Fruit fly (Drosophila melanogaster) whole organism, embryonic: ENCODE data around the gene msd1.

ENCODE experiments used
- Atf6 ChIP-seq: fragments of 200-800 bp; sonication (Bioruptor generic); IDR thresholded peaks from 2 replicates; pipeline ENCODE4 v1.3.6; 2022; ENCODE audit warnings: missing biosample characterization, missing genetic modification characterization
- BtbVII ChIP-seq: fragments of 200-800 bp; sonication (Bioruptor generic); optimal IDR thresholded peaks from 3 replicates; lab custom pipeline; 2017; ENCODE audit warnings: missing biosample characterization, mild to moderate bottlenecking, missing genetic modification characterization
- CG11247 ChIP-seq: fragments of 200-800 bp; sonication (Bioruptor generic); IDR thresholded peaks from 2 replicates; pipeline ENCODE4 v1.3.6; 2022; ENCODE audit warnings: missing biosample characterization, missing genetic modification characterization
- CG12659 ChIP-seq: fragments of 200-800 bp; sonication (Bioruptor generic); optimal IDR thresholded peaks from 3 replicates; lab custom pipeline; 2017; ENCODE audit warnings: mild to moderate bottlenecking, missing biosample characterization, missing genetic modification reagents, missing genetic modification characterization
- CG13424 ChIP-seq: fragments of 200-800 bp; sonication (Bioruptor generic); optimal IDR thresholded peaks from 2 replicates; lab custom pipeline; 2019; ENCODE audit warnings: missing biosample characterization, mild to moderate bottlenecking, missing genetic modification characterization, moderate library complexity
- CG13775 ChIP-seq: fragments of 200-800 bp; sonication (Bioruptor generic); optimal IDR thresholded peaks from 3 replicates; lab custom pipeline; 2017; ENCODE audit warnings: missing biosample characterization, mild to moderate bottlenecking, missing genetic modification characterization
- CG14050 ChIP-seq: fragments of 200-800 bp; sonication (Bioruptor generic); IDR thresholded peaks from 3 replicates; pipeline ENCODE4 v1.3.6; 2022; ENCODE audit warnings: missing biosample characterization, missing genetic modification characterization
- CG1603 ChIP-seq: fragments of 200-800 bp; sonication (Bioruptor generic); optimal IDR thresholded peaks from 2 replicates; lab custom pipeline; 2019; ENCODE audit warnings: missing biosample characterization, mild to moderate bottlenecking, missing genetic modification characterization, moderate library complexity
- CG1792 ChIP-seq: fragments of 200-800 bp; sonication (Bioruptor generic); optimal IDR thresholded peaks from 2 replicates; lab custom pipeline; 2016; ENCODE audit warnings: missing biosample characterization, missing genetic modification characterization
- CG1832 ChIP-seq: fragments of 200-800 bp; sonication (Bioruptor generic); optimal IDR thresholded peaks from 2 replicates; lab custom pipeline; 2017; ENCODE audit warnings: missing biosample characterization, mild to moderate bottlenecking, missing genetic modification characterization, inconsistent platforms
- CG18599 ChIP-seq: fragments of 200-800 bp; sonication (Bioruptor generic); optimal IDR thresholded peaks from 3 replicates; lab custom pipeline; 2017; ENCODE audit warnings: missing biosample characterization, missing genetic modification characterization, mild to moderate bottlenecking, moderate library complexity, missing genetic modification reagents
- CG2875 ChIP-seq: fragments of 200-800 bp; sonication (Bioruptor generic); optimal IDR thresholded peaks from 2 replicates; lab custom pipeline; 2017; ENCODE audit warnings: missing biosample characterization, mild to moderate bottlenecking, missing genetic modification characterization, missing genetic modification reagents
- CG3995 ChIP-seq: fragments of 200-800 bp; sonication (Bioruptor generic); optimal IDR thresholded peaks from 3 replicates; lab custom pipeline; 2016; ENCODE audit warnings: missing biosample characterization, missing genetic modification characterization
- CG4360 ChIP-seq: fragments of 200-800 bp; sonication (Bioruptor generic); IDR thresholded peaks from 2 replicates; pipeline ENCODE4 v1.3.6; 2022; ENCODE audit warnings: missing biosample characterization, missing genetic modification characterization
- CG8290 ChIP-seq, 3 experiments: fragments of 200-800 bp; sonication (Bioruptor generic); optimal IDR thresholded peaks; 2 replicates each; lab custom pipeline; 2016 to 2019; ENCODE audit warnings: missing biosample characterization in 3 of 3, missing genetic modification characterization in 3 of 3, mild to moderate bottlenecking in 2 of 3, moderate library complexity in 1 of 3
- CG8359 ChIP-seq: fragments of 200-800 bp; sonication (Bioruptor generic); optimal IDR thresholded peaks from 2 replicates; lab custom pipeline; 2017; ENCODE audit warnings: missing biosample characterization, mild to moderate bottlenecking, missing genetic modification characterization, borderline replicate concordance
- CG8388 ChIP-seq: fragments of 200-800 bp; sonication (Bioruptor generic); optimal IDR thresholded peaks from 2 replicates; lab custom pipeline; 2019; ENCODE audit warnings: missing biosample characterization, mild to moderate bottlenecking, missing genetic modification characterization, moderate library complexity
- CG8924 ChIP-seq: fragments of 200-800 bp; optimal IDR thresholded peaks from 3 replicates; lab custom pipeline; 2019; ENCODE audit warnings: missing biosample characterization, mild to moderate bottlenecking, missing genetic modification characterization, moderate library complexity
- CG9609 ChIP-seq: fragments of 200-800 bp; sonication (Bioruptor generic); optimal IDR thresholded peaks from 3 replicates; lab custom pipeline; 2016; ENCODE audit warnings: missing biosample characterization, missing genetic modification characterization
- CG9727 ChIP-seq: fragments of 200-800 bp; sonication (Bioruptor generic); optimal IDR thresholded peaks from 3 replicates; lab custom pipeline; 2017; ENCODE audit warnings: missing biosample characterization, mild to moderate bottlenecking, missing genetic modification characterization
- CkIIα-i1 ChIP-seq: fragments of 200-800 bp; sonication (Bioruptor generic); IDR thresholded peaks from 2 replicates; pipeline ENCODE4 v1.3.6; 2022; ENCODE audit warnings: missing biosample characterization, missing genetic modification characterization
- CoRest ChIP-seq: fragments of 200-800 bp; sonication (Bioruptor generic); optimal IDR thresholded peaks from 3 replicates; lab custom pipeline; 2018; ENCODE audit warnings: missing biosample characterization, mild to moderate bottlenecking, missing genetic modification characterization, moderate library complexity
- Dp ChIP-seq: fragments of 200-800 bp; sonication (Bioruptor generic); optimal IDR thresholded peaks from 2 replicates; lab custom pipeline; 2018; ENCODE audit warnings: missing biosample characterization, mild to moderate bottlenecking, missing genetic modification characterization, moderate library complexity
- Ets65A ChIP-seq: fragments of 200-800 bp; sonication (Bioruptor generic); peaks from one replicate; lab custom pipeline; 2016; ENCODE audit warnings: missing biosample characterization, missing genetic modification characterization
- H15 ChIP-seq: fragments of 200-800 bp; sonication (Bioruptor generic); IDR thresholded peaks from 3 replicates; pipeline ENCODE4 v1.3.6; 2022; ENCODE audit warnings: missing biosample characterization, missing genetic modification characterization
- Hmr ChIP-seq: fragments of 200-800 bp; sonication (Bioruptor generic); optimal IDR thresholded peaks from 3 replicates; lab custom pipeline; 2017; ENCODE audit warnings: mild to moderate bottlenecking, missing biosample characterization, missing genetic modification reagents, missing genetic modification characterization
- Hr3 ChIP-seq: fragments of 200-800 bp; sonication (Bioruptor generic); optimal IDR thresholded peaks from 3 replicates; lab custom pipeline; 2016; ENCODE audit warnings: missing biosample characterization, missing genetic modification characterization
- Max ChIP-seq: fragments of 200-800 bp; sonication (Bioruptor generic); optimal IDR thresholded peaks from 2 replicates; lab custom pipeline; 2016; ENCODE audit warnings: missing biosample characterization, mild to moderate bottlenecking, missing genetic modification characterization
- Med ChIP-seq: fragments of 200-800 bp; sonication (Bioruptor generic); peaks from one replicate; lab custom pipeline; 2016; ENCODE audit warnings: missing biosample characterization, missing genetic modification characterization, mild to moderate bottlenecking, inconsistent platforms, moderate library complexity
- Myb ChIP-seq: fragments of 200-800 bp; sonication (Bioruptor generic); optimal IDR thresholded peaks from 2 replicates; lab custom pipeline; 2016; ENCODE audit warnings: missing biosample characterization, missing genetic modification characterization
- Oli ChIP-seq: fragments of 200-800 bp; sonication (Bioruptor generic); optimal IDR thresholded peaks from 2 replicates; lab custom pipeline; 2018; ENCODE audit warnings: missing biosample characterization, mild to moderate bottlenecking, missing genetic modification characterization, moderate library complexity
- aop ChIP-seq: fragments of 200-800 bp; sonication (Bioruptor generic); IDR thresholded peaks from 2 replicates; pipeline ENCODE4 v1.3.6; 2022; ENCODE audit warnings: missing biosample characterization, missing genetic modification characterization
- ara ChIP-seq: fragments of 200-800 bp; sonication (Bioruptor generic); IDR thresholded peaks from 2 replicates; pipeline ENCODE4 v1.3.6; 2022; ENCODE audit warnings: missing biosample characterization, missing genetic modification characterization
- ash1 ChIP-seq: fragments of 200-800 bp; sonication (Bioruptor generic); optimal IDR thresholded peaks from 2 replicates; lab custom pipeline; 2018; ENCODE audit warnings: missing biosample characterization, mild to moderate bottlenecking, missing genetic modification characterization
- dati ChIP-seq: fragments of 200-800 bp; sonication (Bioruptor generic); IDR thresholded peaks from 2 replicates; pipeline ENCODE4 v1.3.6; 2022; ENCODE audit warnings: missing biosample characterization, missing genetic modification characterization
- disco-r ChIP-seq: fragments of 200-800 bp; sonication (Bioruptor generic); optimal IDR thresholded peaks from 2 replicates; lab custom pipeline; 2016; ENCODE audit warnings: missing biosample characterization, missing genetic modification characterization
- dpn ChIP-seq, 2 experiments: fragments of 200-800 bp; sonication (Bioruptor generic); optimal IDR thresholded peaks; 3 replicates each; lab custom pipeline; 2016; ENCODE audit warnings: missing biosample characterization in 2 of 2, missing genetic modification characterization in 2 of 2
- esg ChIP-seq: fragments of 200-800 bp; sonication (Bioruptor generic); conservative IDR thresholded peaks from 2 replicates; pipeline ENCODE4 v1.3.6; 2022; ENCODE audit warnings: missing biosample characterization, missing genetic modification characterization
- fru ChIP-seq: fragments of >200 bp; optimal IDR thresholded peaks from 2 replicates; lab custom pipeline; 2017
- grau ChIP-seq: fragments of 200-800 bp; optimal IDR thresholded peaks from 3 replicates; lab custom pipeline; 2019; ENCODE audit warnings: missing biosample characterization, mild to moderate bottlenecking, missing genetic modification characterization, moderate library complexity
- nom ChIP-seq: fragments of 200-800 bp; sonication (Bioruptor generic); optimal IDR thresholded peaks from 2 replicates; lab custom pipeline; 2017; ENCODE audit warnings: missing biosample characterization, missing genetic modification characterization, mild to moderate bottlenecking, moderate library complexity, missing genetic modification reagents
- pnt ChIP-seq: fragments of 200-800 bp; sonication (Bioruptor generic); optimal IDR thresholded peaks from 3 replicates; lab custom pipeline; 2016; ENCODE audit warnings: missing biosample characterization, missing genetic modification characterization
- ro ChIP-seq: fragments of 200-800 bp; sonication (Bioruptor generic); IDR thresholded peaks from 2 replicates; pipeline ENCODE4 v1.3.6; 2022; ENCODE audit warnings: missing biosample characterization, missing genetic modification characterization
- trh ChIP-seq: fragments of 200-800 bp; sonication (Bioruptor generic); optimal IDR thresholded peaks from 2 replicates; lab custom pipeline; 2016; ENCODE audit warnings: missing biosample characterization, missing genetic modification characterization
- tup ChIP-seq: fragments of 200-800 bp; sonication (Bioruptor generic); optimal IDR thresholded peaks from 2 replicates; lab custom pipeline; 2016; ENCODE audit warnings: missing biosample characterization, mild to moderate bottlenecking, missing genetic modification characterization, moderate library complexity
- vnd ChIP-seq: fragments of 200-800 bp; sonication (Bioruptor generic); IDR thresholded peaks from 3 replicates; pipeline ENCODE4 v1.3.6; 2022; ENCODE audit warnings: missing biosample characterization, missing genetic modification characterization; ENCODE audit not compliant: partially characterized antibody
- wor ChIP-seq: fragments of 200-800 bp; sonication (Bioruptor generic); IDR thresholded peaks from 2 replicates; pipeline ENCODE4 v1.3.6; 2022; ENCODE audit warnings: missing biosample characterization, missing genetic modification characterization
- zf30C ChIP-seq: fragments of 200-800 bp; sonication (Bioruptor generic); optimal IDR thresholded peaks from 3 replicates; lab custom pipeline; 2018; ENCODE audit warnings: missing biosample characterization, mild to moderate bottlenecking, missing genetic modification characterization
- zfh2 ChIP-seq: fragments of 200-800 bp; sonication (Bioruptor generic); optimal IDR thresholded peaks from 2 replicates; lab custom pipeline; 2016; ENCODE audit warnings: missing biosample characterization, missing genetic modification characterization

msd1 gene

dm6 chr3L:1300076-1300635 is 31.4 kb upstream of the msd1 start (continued):
- TF ChIP-seq CG8359 (GFP tag; lab: Kevin White, UChicago), result peak; percentile 62
- TF ChIP-seq disco-r, result no peak
- TF ChIP-seq CG11247 (GFP tag; lab: Robert Waterston, UW), result peak; percentile 60; the same call in 1 of the 2 replicates
- peak; percentile 26 for TF ChIP-seq tup (GFP tag; lab: Kevin White, UChicago)
- TF ChIP-seq Dp (GFP tag; lab: Kevin White, UChicago), result no peak
- TF ChIP-seq aop, result peak; percentile 34; the same call in 1 of the 2 replicates
- TF ChIP-seq dati (GFP tag; lab: Robert Waterston, UW), result 0 out of 2 replicates have a peak, but pooled peaks have one; percentile 11
- peak; percentile 97 for TF ChIP-seq zf30C
- peak; percentile 79 for TF ChIP-seq Hmr (GFP tag; lab: Kevin White, UChicago)
- peak; percentile 75 for TF ChIP-seq CG12659 (GFP tag; lab: Kevin White, UChicago)
- peak; percentile 82 for TF ChIP-seq CG13424 (tag; lab: Kevin White, UChicago)
- TF ChIP-seq CG9609 (GFP tag; lab: Kevin White, UChicago), result peak; percentile 8
- no peak for TF ChIP-seq zfh2 (GFP tag; lab: Kevin White, UChicago)
- no peak for TF ChIP-seq fru (lab: Kevin White, UChicago)
- peak; percentile 77 for TF ChIP-seq Atf6 (GFP tag; lab: Robert Waterston, UW)
- TF ChIP-seq ash1 (GFP tag; lab: Kevin White, UChicago), result no peak
- TF ChIP-seq CG8388 (GFP tag; lab: Kevin White, UChicago), result peak; percentile 88
- peak; percentile 90 for TF ChIP-seq CG18599 (GFP tag; lab: Kevin White, UChicago)
- TF ChIP-seq CkIIα-i1, result no peak
- peak; percentile 89 for TF ChIP-seq CG9727 (GFP tag; lab: Kevin White, UChicago)
- TF ChIP-seq H15 (GFP tag; lab: Robert Waterston, UW), result peak; percentile 67; the same call in 2 of the 3 replicates
- no peak for TF ChIP-seq Ets65A (GFP tag; lab: Kevin White, UChicago)
- peak; percentile 39 for TF ChIP-seq nom
- peak; percentile 88 for TF ChIP-seq CoRest (tag; lab: Kevin White, UChicago)
- peak; percentile 81 for TF ChIP-seq CG2875 (GFP tag; lab: Kevin White, UChicago)
- peak; percentile 92 for TF ChIP-seq CG8924 (tag; lab: Kevin White, UChicago)
- TF ChIP-seq esg (GFP tag; lab: Robert Waterston, UW), result peak; percentile 68
- peak; percentile 83 for TF ChIP-seq Oli (tag; lab: Kevin White, UChicago)
- TF ChIP-seq dpn (GFP tag; optimal IDR thresholded peaks at IDR 0.05; lab: Kevin White, UChicago), result peak; percentile 12 to 81
- TF ChIP-seq BtbVII, result peak; percentile 88
- no peak for TF ChIP-seq vnd (GFP tag; lab: Robert Waterston, UW)
- TF ChIP-seq pnt, result peak; percentile 2
- TF ChIP-seq CG8290 (GFP tag; optimal IDR thresholded peaks at IDR 0.05; lab: Kevin White, UChicago), result peak; percentile 70
- peak; percentile 30 to 55 for TF ChIP-seq CG8290 (tag; optimal IDR thresholded peaks at IDR 0.05; lab: Kevin White, UChicago)
- peak; percentile 27 for TF ChIP-seq trh (GFP tag; lab: Kevin White, UChicago)
- no peak for TF ChIP-seq Myb (GFP tag; lab: Kevin White, UChicago)
- peak; percentile 80 for TF ChIP-seq Max (GFP tag; lab: Kevin White, UChicago)
- peak; percentile 63 for TF ChIP-seq wor (GFP tag; lab: Robert Waterston, UW)
- TF ChIP-seq CG4360 (GFP tag; lab: Robert Waterston, UW), result peak; percentile 69
- TF ChIP-seq CG13775 (GFP tag; lab: Kevin White, UChicago), result peak; percentile 72
- peak; percentile 74 for TF ChIP-seq Med (GFP tag; lab: Kevin White, UChicago)
- peak; percentile 74 for TF ChIP-seq Hr3 (GFP tag; lab: Kevin White, UChicago)
- peak; percentile 61; the same call in 2 of the 3 replicates for TF ChIP-seq CG14050
- peak; percentile 31 for TF ChIP-seq CG1603 (tag; lab: Kevin White, UChicago)
- peak; percentile 92 for TF ChIP-seq ara (GFP tag; lab: Robert Waterston, UW)
- TF ChIP-seq grau (tag; lab: Kevin White, UChicago), result peak; percentile 92
- TF ChIP-seq ro, result peak; percentile 61; the same call in 1 of the 2 replicates
- no peak for TF ChIP-seq CG1792 (GFP tag; lab: Kevin White, UChicago)
- no peak for TF ChIP-seq CG1832
- no peak for TF ChIP-seq CG3995
